Fruit fly (Drosophila melanogaster) Kc167 (cell line): ENCODE measurements around the gene CG43329.

Experiments
- Myc ChIP-seq: fragments of >200 bp; optimal IDR thresholded peaks from 2 replicates; lab custom pipeline; 2017; ENCODE audit warnings: missing external identifiers
- Sin3A ChIP-seq: fragments of >200 bp; optimal IDR thresholded peaks from 2 replicates; lab custom pipeline; 2018; ENCODE audit warnings: missing external identifiers
- h ChIP-seq: fragments of >200 bp; optimal IDR thresholded peaks from 3 replicates; lab custom pipeline; 2018; ENCODE audit warnings: missing external identifiers
- insv ChIP-seq: fragments of >200 bp; optimal IDR thresholded peaks from 3 replicates; lab custom pipeline; 2018; ENCODE audit warnings: missing external identifiers
- psq ChIP-seq: fragments of >200 bp; optimal IDR thresholded peaks from 2 replicates; lab custom pipeline; 2017; ENCODE audit warnings: missing external identifiers
- ttk ChIP-seq: sonication (Bioruptor generic); optimal IDR thresholded peaks from 2 replicates; lab custom pipeline; 2017; ENCODE audit warnings: missing external identifiers

CG43329 gene

dm6 chr3L:22470299-22470791 lies 34.7 kb downstream of the CG43329 start, which contains the start of gene CG11426:
CG11426 (plus strand) TSS chr3L:22470556.
- TF ChIP-seq ttk (lab: Kevin White, UChicago) = no peak
- no peak for TF ChIP-seq h (lab: Kevin White, UChicago)
- no peak for TF ChIP-seq Sin3A (lab: Kevin White, UChicago)
- no peak for TF ChIP-seq psq (lab: Kevin White, UChicago)
- TF ChIP-seq insv (lab: Kevin White, UChicago) = no peak

- TF ChIP-seq Sin3A (lab: Kevin White, UChicago) = no peak
- no peak for TF ChIP-seq Myc (lab: Kevin White, UChicago)
- TF ChIP-seq insv (lab: Kevin White, UChicago) = no peak
- TF ChIP-seq h (lab: Kevin White, UChicago) = no peak
- no peak for TF ChIP-seq ttk (lab: Kevin White, UChicago)
Measured at dm6 chr3L:22468562-22468961, 36.5 kb downstream of the CG43329 start, which contains the start of gene CG11437. CG11437 (plus strand) TSS chr3L:22468862.

- TF ChIP-seq h (lab: Kevin White, UChicago) (no peak), Sin3A (lab: Kevin White, UChicago) (no peak), Myc (lab: Kevin White, UChicago) (no peak), insv (lab: Kevin White, UChicago) (no peak), psq (lab: Kevin White, UChicago) (no peak), ttk (lab: Kevin White, UChicago) (no peak)
Measured at dm6 chr3L:22466403-22466942, 38.5 kb downstream of the CG43329 start.

- TF ChIP-seq Myc (lab: Kevin White, UChicago) (no peak), Sin3A (lab: Kevin White, UChicago) (no peak), ttk (lab: Kevin White, UChicago) (no peak), insv (lab: Kevin White, UChicago) (no peak), h (lab: Kevin White, UChicago) (no peak), psq (lab: Kevin White, UChicago) (no peak)
Measured at dm6 chr3L:22465486-22466402, 39.3 kb downstream of the CG43329 start, which contains the start of gene CG11438. CG11438 (plus strand) TSS chr3L:22465619.

dm6 chr3L:22463412-22463811 lies 41.6 kb downstream of the CG43329 start:
- TF ChIP-seq ttk (lab: Kevin White, UChicago) (no peak), h (lab: Kevin White, UChicago) (no peak), Sin3A (lab: Kevin White, UChicago) (no peak), insv (lab: Kevin White, UChicago) (no peak), Myc (lab: Kevin White, UChicago) (no peak), psq (lab: Kevin White, UChicago) (no peak)

dm6 chr3L:22460918-22461634 lies 43.9 kb downstream of the CG43329 start, which contains the start of gene laza:
laza (minus strand) TSS chr3L:22461131.
- TF ChIP-seq Sin3A (lab: Kevin White, UChicago) (no peak), insv (lab: Kevin White, UChicago) (no peak), Myc (lab: Kevin White, UChicago) (no peak), ttk (lab: Kevin White, UChicago) (no peak), psq (lab: Kevin White, UChicago) (no peak), h (lab: Kevin White, UChicago) (no peak)

- TF ChIP-seq insv (lab: Kevin White, UChicago) (no peak), Myc (lab: Kevin White, UChicago) (no peak), psq (lab: Kevin White, UChicago) (no peak), h (lab: Kevin White, UChicago) (no peak), ttk (lab: Kevin White, UChicago) (no peak), Sin3A (lab: Kevin White, UChicago) (no peak)
Measured at dm6 chr3L:22460428-22460827, 44.6 kb downstream of the CG43329 start.

dm6 chr3L:22458898-22459524 lies 46.0 kb downstream of the CG43329 start:
- no peak for TF ChIP-seq h (lab: Kevin White, UChicago)
- TF ChIP-seq Myc (lab: Kevin White, UChicago) = no peak
- TF ChIP-seq Sin3A (lab: Kevin White, UChicago) = no peak
- TF ChIP-seq psq (lab: Kevin White, UChicago) = no peak
- no peak for TF ChIP-seq ttk (lab: Kevin White, UChicago)
- TF ChIP-seq insv (lab: Kevin White, UChicago) = no peak

dm6 chr3L:22458271-22458670 lies 46.7 kb downstream of the CG43329 start:
- TF ChIP-seq Sin3A (lab: Kevin White, UChicago) = no peak
- TF ChIP-seq ttk (lab: Kevin White, UChicago) = no peak
- TF ChIP-seq insv (lab: Kevin White, UChicago) = no peak
- no peak for TF ChIP-seq h (lab: Kevin White, UChicago)
- TF ChIP-seq Myc (lab: Kevin White, UChicago) = no peak
- TF ChIP-seq psq (lab: Kevin White, UChicago) = no peak

- TF ChIP-seq insv (lab: Kevin White, UChicago) (peak; percentile 26), Sin3A (lab: Kevin White, UChicago) (no peak)
Measured at dm6 chr3L:22455953-22456488, 49.0 kb downstream of the CG43329 start.
